Worm (Caenorhabditis elegans): ENCODE measurements around the gene rps-30.

- TF ChIP-seq sem-2 (GFP tag; optimal IDR thresholded peaks at IDR 0.05) (no peak), elt-1 (tag; optimal IDR thresholded peaks at IDR 0.05; ENCODE audit: borderline replicate concordance, insufficient read depth) (no peak), nhr-237 (tag; optimal IDR thresholded peaks at IDR 0.05) (no peak), ztf-11 (tag; optimal IDR thresholded peaks at IDR 0.05) (no peak), lin-32 (GFP tag; optimal IDR thresholded peaks at IDR 0.05) (no peak), nhr-28 (tag; optimal IDR thresholded peaks at IDR 0.05) (no peak), ham-2 (GFP tag; optimal IDR thresholded peaks at IDR 0.05) (no peak), nhr-2 (tag; optimal IDR thresholded peaks at IDR 0.05) (no peak), snpc-4 (tag; optimal IDR thresholded peaks at IDR 0.05) (no peak), mls-2 (tag; optimal IDR thresholded peaks at IDR 0.05) (no peak), nhr-12 (tag; optimal IDR thresholded peaks at IDR 0.05) (no peak), unc-39 (tag; optimal IDR thresholded peaks at IDR 0.05) (no peak), lin-13 (tag; optimal IDR thresholded peaks at IDR 0.05) (no peak), flh-1 (GFP tag; optimal IDR thresholded peaks at IDR 0.05) (no peak)
Observed at ce11 chrV:7742485-7742959, 33.9 kb upstream of the rps-30 start, which contains the start of gene fbxl-5.

All from whole organism, mixed stage, embryonic.